Fruit fly (Drosophila melanogaster): Measurements from ENCODE around the gene CG10347.

DNA sequence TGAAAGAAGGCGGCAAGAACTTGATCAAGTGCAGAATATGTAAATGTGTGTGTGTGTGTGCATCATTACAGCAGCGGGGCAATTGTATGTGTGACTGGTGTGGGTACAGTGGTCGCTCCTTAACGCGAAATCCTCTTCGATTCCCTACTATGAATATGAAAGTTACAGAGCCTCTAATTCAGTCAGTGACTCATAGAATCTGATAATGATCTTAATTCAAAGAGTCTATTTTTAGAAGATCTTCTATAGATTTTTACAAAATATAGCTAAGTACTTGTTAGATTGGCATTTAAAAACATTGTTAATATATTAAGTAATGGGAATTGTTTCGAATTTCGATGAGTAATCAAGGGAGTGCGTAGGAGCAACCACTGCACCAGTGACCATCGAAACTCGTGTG, 27.7 kb upstream of the CG10347 start:
- TF ChIP-seq CG6163 (GFP tag; IDR thresholded peaks at IDR 0.05) (no peak), Hr4 (GFP tag; optimal IDR thresholded peaks at IDR 0.05) (peak; percentile 25), CG34406 (GFP tag; optimal IDR thresholded peaks at IDR 0.05) (no peak), Hr39 (GFP tag; optimal IDR thresholded peaks at IDR 0.05) (no peak), vri (GFP tag; optimal IDR thresholded peaks at IDR 0.05) (no peak), Smox (GFP tag; optimal IDR thresholded peaks at IDR 0.05) (no peak), esn (GFP tag; optimal IDR thresholded peaks at IDR 0.05) (no peak)
